Fruit fly (Drosophila melanogaster) whole organism: ENCODE measurements around the gene eag.

Source experiments
- psq ChIP-seq: fragments of >200 bp; optimal IDR thresholded peaks from 2 replicates; lab custom pipeline; 2017
- usp ChIP-seq: fragments of >200 bp; optimal IDR thresholded peaks from 2 replicates; lab custom pipeline; 2017; ENCODE audit warnings: missing biosample characterization, missing genetic modification characterization, mixed read lengths

DNA sequence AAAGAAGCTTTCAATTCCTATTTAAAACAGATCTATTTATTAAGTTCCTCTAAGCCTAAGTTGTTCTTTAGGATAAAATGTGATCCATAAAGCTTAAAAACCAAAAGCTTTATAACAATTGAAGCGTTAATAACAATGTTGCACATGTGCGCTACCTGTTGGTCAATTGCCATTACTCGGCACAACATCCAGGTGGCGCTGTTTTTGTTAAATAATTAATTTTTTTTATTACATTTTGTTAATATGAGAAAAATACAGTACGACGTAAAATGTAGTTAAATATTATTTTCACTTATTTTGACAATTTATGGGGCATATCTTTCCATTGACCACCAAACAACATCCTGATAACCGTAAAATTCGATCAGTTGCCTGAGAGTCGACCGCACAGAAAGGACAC lies 1.4 kb upstream of the eag start:
- no peak for TF ChIP-seq usp
- no peak for TF ChIP-seq psq (lab: Kevin White, UChicago)
